Worm (Caenorhabditis elegans): ENCODE results near the gene Y53F4B.5.

DNA sequence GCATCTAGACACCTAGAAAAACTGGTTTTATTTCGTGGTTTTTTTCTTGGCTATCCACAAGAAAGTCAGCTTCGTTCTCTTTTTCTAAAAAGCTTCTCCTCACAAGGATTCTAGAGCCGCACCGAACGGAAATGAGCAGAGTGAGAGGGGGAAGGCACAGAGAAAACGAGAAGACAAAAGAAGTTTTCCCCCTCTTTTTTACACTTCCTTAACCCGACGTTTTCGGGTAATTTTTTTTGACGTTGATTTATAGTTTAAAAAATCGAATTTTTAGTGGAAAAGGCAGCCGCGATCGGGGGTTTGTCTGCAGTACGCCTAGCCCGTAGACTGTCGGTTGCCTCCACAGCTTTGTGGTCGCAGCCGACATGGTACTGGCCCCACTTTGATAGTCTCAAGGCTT lies 37.3 kb downstream of the Y53F4B.5 start:
- TF ChIP-seq him-1 (tag; optimal IDR thresholded peaks at IDR 0.05) (no peak), dao-5 (tag; optimal IDR thresholded peaks at IDR 0.05) (no peak), W03F9.2 (tag; optimal IDR thresholded peaks at IDR 0.05) (no peak)
